Worm (Caenorhabditis elegans) whole organism, midembryonic: ENCODE results near the gene gln-1.

Source experiments
- T22C8.4 ChIP-seq: fragments of 200-800 bp; sonication (Bioruptor generic); IDR thresholded peaks from 2 replicates; pipeline ENCODE4 v1.3.6; 2022; ENCODE audit warnings: missing genetic modification characterization, missing compliant biosample characterization
- cog-1 ChIP-seq: sonication (generic microtip); optimal IDR thresholded peaks from 2 replicates; lab custom pipeline; 2016; ENCODE audit warnings: missing genetic modification characterization, missing compliant biosample characterization
- flt-1 ChIP-seq: fragments of 200-800 bp; sonication (Bioruptor generic); IDR thresholded peaks from 2 replicates; pipeline ENCODE4 v1.3.6; 2022; ENCODE audit warnings: missing genetic modification characterization, missing compliant biosample characterization
- klf-2 ChIP-seq: fragments of 200-800 bp; sonication (Bioruptor generic); conservative IDR thresholded peaks from 2 replicates; pipeline ENCODE4 v1.3.6; 2022; ENCODE audit warnings: missing genetic modification reagents, missing genetic modification characterization, missing compliant biosample characterization
- med-1 ChIP-seq: sonication (generic microtip); optimal IDR thresholded peaks from 2 replicates; lab custom pipeline; 2017; ENCODE audit warnings: missing genetic modification characterization, mild to moderate bottlenecking, missing compliant biosample characterization, antibody characterized with exemption, missing genetic modification reagents; ENCODE audit not compliant: insufficient read depth
- ref-1 ChIP-seq: fragments of 200-800 bp; sonication (Bioruptor generic); conservative IDR thresholded peaks from 2 replicates; pipeline ENCODE4 v1.3.6; 2022; ENCODE audit warnings: missing genetic modification reagents, missing genetic modification characterization, missing compliant biosample characterization
- tab-1 ChIP-seq: fragments of 200-800 bp; sonication (Bioruptor generic); IDR thresholded peaks from 2 replicates; pipeline ENCODE4 v1.3.6; 2022; ENCODE audit warnings: missing genetic modification characterization, missing compliant biosample characterization
- ztf-23 ChIP-seq: fragments of 200-800 bp; sonication (Bioruptor generic); IDR thresholded peaks from 2 replicates; pipeline ENCODE4 v1.3.6; 2022; ENCODE audit warnings: missing genetic modification reagents, missing genetic modification characterization, missing compliant biosample characterization
- ztf-29 ChIP-seq: fragments of 200-800 bp; sonication (Bioruptor generic); IDR thresholded peaks from 2 replicates; pipeline ENCODE4 v1.3.6; 2022; ENCODE audit warnings: missing genetic modification reagents, missing genetic modification characterization, missing compliant biosample characterization

The gln-1 gene

DNA sequence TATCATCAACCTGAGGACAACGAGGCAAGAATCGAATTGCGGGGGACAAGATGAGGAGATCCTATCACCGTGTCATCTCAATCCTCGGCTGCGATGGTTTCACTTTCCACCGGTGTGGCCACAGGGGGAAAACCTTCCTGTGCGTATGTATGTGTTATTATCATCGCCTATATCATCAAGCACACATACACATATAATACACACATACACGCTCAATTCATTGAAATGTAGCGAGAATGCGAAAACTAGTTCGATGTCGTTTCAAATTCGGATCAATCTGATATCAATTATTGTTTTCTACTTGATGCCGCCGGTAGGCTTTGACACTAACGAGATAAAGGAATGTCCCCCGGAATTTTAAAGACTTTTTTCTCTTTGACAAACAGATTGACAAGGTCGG lies 7.2 kb upstream of the gln-1 start:
- TF ChIP-seq med-1 (no peak), cog-1 (tag; lab: Kevin White, UChicago) (no peak), ztf-23 (GFP tag; lab: Robert Waterston, UW) (no peak), ztf-29 (GFP tag; lab: Robert Waterston, UW) (no peak), klf-2 (GFP tag; lab: Robert Waterston, UW) (no peak), tab-1 (GFP tag; lab: Robert Waterston, UW) (no peak), ref-1 (no peak), T22C8.4 (no peak), flt-1 (no peak)

DNA sequence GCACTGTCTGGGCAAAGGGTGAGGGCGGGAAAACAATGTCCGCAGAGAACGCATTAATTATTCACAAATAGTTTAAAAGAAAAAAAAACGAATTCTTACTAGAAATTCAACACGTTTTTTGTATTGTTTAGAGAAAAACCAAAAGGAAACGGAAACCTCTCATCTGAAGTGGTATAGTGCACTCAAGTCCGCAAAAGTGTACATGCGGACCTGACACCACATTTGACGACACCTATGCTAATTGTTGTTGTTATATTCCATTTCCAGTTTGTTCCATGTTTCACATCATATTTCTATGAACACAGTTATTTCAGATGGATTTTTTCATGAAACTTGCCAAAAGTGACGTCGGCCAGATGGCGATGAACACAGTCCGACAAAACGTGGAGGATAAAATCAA lies 5.3 kb upstream of the gln-1 start, which contains the start of gene C45B2.6:
TSS of gene C45B2.6 (plus strand) at position 136 of the 400 bp plus-strand sequence.
- TF ChIP-seq T22C8.4 (no peak), ref-1 (no peak), tab-1 (GFP tag; lab: Robert Waterston, UW) (no peak), cog-1 (tag; lab: Kevin White, UChicago) (no peak), ztf-23 (GFP tag; lab: Robert Waterston, UW) (no peak)

DNA sequence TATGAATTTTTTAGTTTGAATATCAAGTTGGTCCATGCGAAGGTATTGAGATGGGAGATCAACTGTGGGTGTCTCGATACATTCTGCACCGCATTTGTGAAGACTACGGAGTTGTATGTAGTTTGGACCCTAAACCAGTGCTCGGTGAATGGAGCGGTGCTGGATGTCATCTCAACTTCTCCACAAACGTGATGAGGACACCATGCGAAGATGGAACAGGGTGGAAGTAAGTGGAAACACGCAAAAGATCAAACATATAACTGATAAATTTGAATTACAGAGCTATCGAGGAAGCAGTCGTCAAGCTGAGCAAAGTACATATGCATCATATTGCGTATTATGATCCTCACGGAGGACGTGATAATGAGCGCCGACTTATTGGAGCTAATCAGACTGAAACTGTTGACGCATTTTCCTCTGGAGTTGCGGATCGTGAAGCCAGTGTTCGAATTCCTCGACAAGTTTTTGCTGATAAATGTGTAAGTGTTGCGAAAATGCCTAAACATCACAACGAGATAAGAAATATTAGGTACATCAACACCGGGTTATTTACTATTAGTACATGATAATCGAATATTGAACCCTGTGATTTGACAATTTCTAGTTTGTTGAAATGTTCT lies 1.2 kb downstream of the gln-1 start:
- TF ChIP-seq ztf-23 (GFP tag; lab: Robert Waterston, UW) (no peak), cog-1 (tag; lab: Kevin White, UChicago) (no peak), T22C8.4 (no peak), klf-2 (GFP tag; lab: Robert Waterston, UW) (no peak), tab-1 (GFP tag; lab: Robert Waterston, UW) (no peak), ztf-29 (GFP tag; lab: Robert Waterston, UW) (no peak), ref-1 (no peak), flt-1 (no peak), med-1 (no peak)

DNA sequence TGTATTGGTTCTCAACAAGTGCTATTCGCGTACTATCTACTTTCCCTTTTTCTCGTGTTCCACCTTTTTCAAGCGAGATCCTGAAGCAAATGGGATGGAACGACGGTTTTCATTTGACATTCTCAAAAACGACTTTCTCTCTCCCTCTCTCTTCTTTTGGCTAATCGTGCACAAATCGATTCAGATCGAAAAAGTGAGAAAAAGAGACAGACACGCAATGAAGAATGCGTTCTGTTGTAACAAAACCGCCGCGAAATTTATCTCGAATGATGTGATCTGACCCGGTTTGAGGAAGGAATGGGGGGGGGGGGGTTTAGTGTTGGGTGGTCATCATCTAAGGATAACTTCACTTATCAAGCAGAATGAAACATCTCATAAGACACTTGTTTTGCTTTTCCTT lies 6.3 kb downstream of the gln-1 start:
- TF ChIP-seq klf-2 (GFP tag; lab: Robert Waterston, UW) (no peak), med-1 (no peak), T22C8.4 (no peak), ztf-29 (GFP tag; lab: Robert Waterston, UW) (no peak), cog-1 (tag; lab: Kevin White, UChicago) (no peak), flt-1 (no peak), ztf-23 (GFP tag; lab: Robert Waterston, UW) (no peak), tab-1 (GFP tag; lab: Robert Waterston, UW) (no peak), ref-1 (no peak)

DNA sequence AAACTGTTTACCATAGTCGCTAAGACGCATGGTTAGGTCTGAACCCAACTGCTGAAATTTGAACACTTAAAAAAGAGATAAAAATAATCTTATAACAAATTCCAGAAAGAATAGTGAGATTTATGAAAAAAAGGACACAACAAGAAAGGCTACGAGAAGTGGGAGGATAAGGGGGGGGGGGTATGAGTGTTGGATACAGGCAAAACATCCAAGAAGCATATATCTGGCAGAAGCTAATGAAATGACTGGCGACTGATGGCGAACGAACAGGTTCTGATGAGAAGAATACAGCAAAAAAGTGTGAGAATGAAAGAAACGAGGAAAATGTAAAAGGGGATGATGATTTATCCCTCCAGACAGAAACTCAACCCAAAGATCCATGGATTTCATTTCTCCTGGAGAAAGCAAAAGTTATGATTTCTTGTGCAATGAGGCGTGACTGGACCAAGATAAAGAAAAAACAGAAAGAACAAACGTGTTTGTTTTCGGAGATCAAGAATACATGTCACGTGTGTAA lies 7.9 kb downstream of the gln-1 start, which contains the start of gene ptr-4:
TSS of gene ptr-4 (minus strand) at position 51 of the 517 bp plus-strand sequence.
- no peak for TF ChIP-seq ztf-29 (GFP tag; lab: Robert Waterston, UW)
- no peak for TF ChIP-seq klf-2 (GFP tag; lab: Robert Waterston, UW)
- no peak for TF ChIP-seq tab-1 (GFP tag; lab: Robert Waterston, UW)
- no peak for TF ChIP-seq flt-1
- TF ChIP-seq ref-1 = no peak
- no peak for TF ChIP-seq ztf-23 (GFP tag; lab: Robert Waterston, UW)
- TF ChIP-seq cog-1 (tag; lab: Kevin White, UChicago) = no peak
- no peak for TF ChIP-seq T22C8.4
- TF ChIP-seq med-1 = no peak

DNA sequence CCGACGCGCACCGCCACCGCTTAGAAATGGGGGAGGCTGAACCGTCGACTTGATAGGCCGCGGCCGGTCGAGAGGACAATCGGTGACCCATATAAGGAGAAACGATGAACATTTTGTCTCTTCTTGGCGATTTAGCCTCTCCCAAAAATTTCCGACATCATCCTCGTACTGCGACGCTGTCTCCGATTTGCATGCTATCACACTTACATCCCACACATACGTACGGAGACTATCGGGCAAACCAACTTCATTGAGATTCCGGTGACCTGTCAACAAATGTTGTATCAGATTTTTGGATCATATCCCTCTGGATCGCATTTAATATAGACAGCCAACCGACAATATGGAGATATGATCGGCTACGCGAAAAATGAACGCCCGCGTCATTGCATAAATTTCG lies 8.6 kb downstream of the gln-1 start:
- TF ChIP-seq cog-1 (tag; lab: Kevin White, UChicago) = peak; percentile 18
- no peak for TF ChIP-seq flt-1
- TF ChIP-seq ref-1 = no peak

DNA sequence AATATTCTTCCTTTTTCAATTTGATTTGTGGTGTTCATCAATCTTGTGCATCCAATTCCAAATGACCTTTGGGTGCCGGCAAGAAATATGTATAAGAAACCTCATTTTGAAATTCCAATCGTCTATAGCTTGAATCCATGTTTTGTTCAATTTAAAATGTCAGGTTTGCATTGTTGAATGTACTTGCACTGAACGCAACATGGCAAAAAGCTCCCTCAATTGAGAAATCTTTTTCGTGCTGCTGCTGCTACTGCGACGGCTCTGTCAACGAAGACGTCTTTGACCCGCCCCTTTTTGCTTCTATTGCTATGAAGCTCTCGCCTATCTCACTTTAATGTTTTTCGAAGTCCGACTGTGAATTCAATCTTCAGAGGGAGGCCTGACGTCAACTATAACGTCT lies 17.2 kb downstream of the gln-1 start, which contains the start of gene lgc-58:
TSS of gene lgc-58 (plus strand) at position 301 of the 400 bp plus-strand sequence.
- TF ChIP-seq cog-1 (tag; lab: Kevin White, UChicago) (no peak), T22C8.4 (no peak), flt-1 (no peak), tab-1 (GFP tag; lab: Robert Waterston, UW) (no peak), med-1 (no peak), ref-1 (no peak), ztf-29 (GFP tag; lab: Robert Waterston, UW) (no peak), ztf-23 (GFP tag; lab: Robert Waterston, UW) (no peak), klf-2 (GFP tag; lab: Robert Waterston, UW) (no peak)

DNA sequence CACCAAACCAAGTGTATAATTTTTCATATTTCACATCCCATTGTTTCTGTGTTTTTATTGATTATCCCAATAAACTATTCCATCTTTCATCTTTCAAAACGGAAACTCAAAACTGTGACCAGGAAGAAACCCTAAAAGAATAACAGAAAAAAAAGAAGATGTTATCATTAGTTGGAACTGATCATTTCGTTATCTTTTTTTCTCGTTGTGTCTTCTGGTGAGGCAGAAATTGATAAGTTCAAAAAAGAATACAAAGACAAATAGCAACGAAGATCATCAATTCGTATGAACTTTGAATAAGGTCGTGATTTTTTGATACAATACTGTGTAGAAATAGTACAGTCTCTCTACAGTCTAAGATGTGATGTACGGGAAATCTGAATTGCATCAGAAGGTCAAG lies 23.7 kb downstream of the gln-1 start:
- TF ChIP-seq klf-2 (GFP tag; lab: Robert Waterston, UW) = no peak
- no peak for TF ChIP-seq med-1
- TF ChIP-seq flt-1 = no peak
- no peak for TF ChIP-seq cog-1 (tag; lab: Kevin White, UChicago)
- TF ChIP-seq ztf-29 (GFP tag; lab: Robert Waterston, UW) = no peak
- TF ChIP-seq T22C8.4 = no peak
- no peak for TF ChIP-seq tab-1 (GFP tag; lab: Robert Waterston, UW)

DNA sequence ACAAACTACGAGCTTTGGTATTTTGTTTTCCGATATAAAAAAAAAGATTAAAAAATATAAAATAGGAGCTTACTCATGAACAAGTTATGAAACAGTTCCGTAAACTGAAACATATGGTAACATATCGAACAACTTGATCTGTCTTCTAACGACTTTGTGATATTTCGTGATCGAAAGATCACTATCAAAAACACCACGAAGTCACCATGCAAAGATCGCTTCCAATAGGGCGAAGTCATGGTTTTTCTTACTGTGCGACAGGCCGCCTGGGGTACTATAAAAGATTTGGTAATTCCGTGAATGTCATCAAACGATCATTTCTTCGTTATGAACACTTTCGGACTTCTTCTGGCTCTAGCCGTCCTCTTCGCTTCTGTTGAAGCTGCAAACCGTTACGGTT lies 24.6 kb downstream of the gln-1 start, which contains the start of gene C45B2.3:
TSS of gene C45B2.3 (plus strand) at position 301 of the 400 bp plus-strand sequence.
- no peak for TF ChIP-seq ref-1
- no peak for TF ChIP-seq med-1
- no peak for TF ChIP-seq flt-1
- TF ChIP-seq cog-1 (tag; lab: Kevin White, UChicago) = no peak

DNA sequence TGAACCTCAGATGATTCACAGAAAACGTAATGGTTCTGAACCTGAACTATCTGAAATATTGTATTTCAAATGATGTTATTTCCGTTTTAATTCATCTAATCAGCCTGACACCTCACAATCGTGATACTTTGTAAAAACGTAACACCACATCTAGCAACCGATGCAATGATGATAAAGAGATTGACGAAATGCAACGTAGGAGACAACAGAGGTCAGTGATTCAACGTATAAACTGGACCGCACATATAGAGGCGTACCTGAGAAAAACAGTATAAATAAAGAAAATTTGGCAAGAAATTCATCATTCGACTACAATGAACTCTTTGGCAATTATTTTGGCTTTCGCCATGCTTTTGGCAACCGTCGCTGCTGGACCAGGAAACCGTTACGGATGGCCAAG lies 26.4 kb downstream of the gln-1 start, which contains the start of gene C45B2.2:
TSS of gene C45B2.2 (plus strand) at position 301 of the 400 bp plus-strand sequence.
- TF ChIP-seq tab-1 (GFP tag; lab: Robert Waterston, UW) (no peak), T22C8.4 (no peak), med-1 (no peak)

DNA sequence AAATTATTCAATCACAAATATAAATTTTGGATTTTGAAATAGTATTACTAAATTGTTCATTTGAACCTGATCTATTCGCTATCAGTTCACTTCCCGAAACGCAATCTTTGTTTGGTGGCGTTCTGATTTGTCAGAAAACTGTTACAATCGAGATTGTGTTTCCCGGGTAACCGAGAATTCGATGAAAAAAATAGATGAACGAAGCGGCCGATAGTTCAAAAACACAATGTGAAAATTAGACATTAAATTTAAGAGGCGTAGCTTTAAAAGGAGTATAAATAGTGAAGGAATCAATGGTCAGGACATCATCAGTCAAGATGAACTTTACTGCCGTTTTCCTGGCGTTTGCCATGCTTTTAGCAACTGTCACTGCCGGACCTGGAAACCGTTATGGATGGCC lies 27.8 kb downstream of the gln-1 start, which contains the start of gene C45B2.1:
TSS of gene C45B2.1 (plus strand) at position 301 of the 400 bp plus-strand sequence.
- no peak for TF ChIP-seq cog-1 (tag; lab: Kevin White, UChicago)
- TF ChIP-seq ref-1 = no peak
- TF ChIP-seq flt-1 = no peak
- TF ChIP-seq klf-2 (GFP tag; lab: Robert Waterston, UW) = no peak
- no peak for TF ChIP-seq ztf-23 (GFP tag; lab: Robert Waterston, UW)
- no peak for TF ChIP-seq ztf-29 (GFP tag; lab: Robert Waterston, UW)
- TF ChIP-seq T22C8.4 = no peak
- no peak for TF ChIP-seq tab-1 (GFP tag; lab: Robert Waterston, UW)
- no peak for TF ChIP-seq med-1
